Worm (Caenorhabditis elegans) whole organism, L3 larva: Measurements from ENCODE around the gene cwf-19L2.

ENCODE experiments used
- R02D3.7 ChIP-seq: fragments of 150-350 bp; optimal IDR thresholded peaks from 2 replicates; lab custom pipeline; 2014; ENCODE audit warnings: missing biosample characterization, missing genetic modification characterization
- ZK546.5 ChIP-seq: sonication (generic microtip); optimal IDR thresholded peaks from 2 replicates; lab custom pipeline; 2017; ENCODE audit warnings: missing biosample characterization, missing genetic modification characterization
- ama-1 ChIP-seq: fragments of 150-350 bp; optimal IDR thresholded peaks from 2 replicates; lab custom pipeline; 2018
- fos-1 ChIP-seq: fragments of 150-350 bp; optimal IDR thresholded peaks from 2 replicates; lab custom pipeline; 2014; ENCODE audit warnings: missing biosample characterization, missing genetic modification characterization
- lin-15B ChIP-seq: fragments of 150-350 bp; optimal IDR thresholded peaks from 2 replicates; lab custom pipeline; 2014; ENCODE audit warnings: missing biosample characterization, missing genetic modification characterization
- mdl-1 ChIP-seq: fragments of 150-350 bp; optimal IDR thresholded peaks from 2 replicates; lab custom pipeline; 2014; ENCODE audit warnings: missing biosample characterization, missing genetic modification characterization
- nhr-11 ChIP-seq: fragments of 150-350 bp; optimal IDR thresholded peaks from 2 replicates; lab custom pipeline; 2014; ENCODE audit warnings: missing biosample characterization, missing genetic modification characterization
- nhr-12 ChIP-seq: fragments of 150-350 bp; optimal IDR thresholded peaks from 2 replicates; lab custom pipeline; 2014; ENCODE audit warnings: missing biosample characterization, missing genetic modification characterization
- pqm-1 ChIP-seq: fragments of 150-350 bp; optimal IDR thresholded peaks from 2 replicates; lab custom pipeline; 2017; ENCODE audit warnings: missing biosample characterization, missing genetic modification characterization, inconsistent platforms
- snpc-4 ChIP-seq: fragments of 150-350 bp; optimal IDR thresholded peaks from 2 replicates; lab custom pipeline; 2014; ENCODE audit warnings: missing biosample characterization, missing genetic modification characterization
- ztf-11 ChIP-seq: fragments of 150-350 bp; optimal IDR thresholded peaks from 2 replicates; lab custom pipeline; 2014; ENCODE audit warnings: missing biosample characterization, missing genetic modification characterization

DNA sequence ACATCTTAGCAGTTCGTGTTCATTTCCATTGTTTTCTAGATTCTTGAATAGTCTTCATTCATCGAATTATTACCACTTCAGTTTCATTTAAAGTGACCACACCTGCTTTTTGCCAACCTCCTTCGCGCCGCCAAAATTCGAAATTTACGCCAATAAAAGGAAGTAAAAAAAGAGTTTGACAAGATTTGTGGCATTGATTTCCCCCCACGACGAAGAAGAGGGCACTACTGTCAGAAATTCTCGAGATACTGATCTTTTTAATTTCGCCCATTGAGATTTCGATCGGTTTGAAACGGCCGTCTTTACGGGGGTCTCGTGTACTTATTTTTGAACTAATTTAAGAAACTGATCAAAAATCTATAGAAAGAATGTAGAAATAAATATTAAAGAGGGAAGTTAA lies 8.2 kb downstream of the cwf-19L2 start:
- TF ChIP-seq pqm-1 (tag; lab: Kevin White, UChicago) (no peak), mdl-1 (no peak), lin-15B (no peak), snpc-4 (tag; lab: Kevin White, UChicago) (no peak), nhr-12 (tag; lab: Kevin White, UChicago) (no peak), R02D3.7 (tag; lab: Kevin White, UChicago) (no peak), fos-1 (tag; lab: Kevin White, UChicago) (no peak), ZK546.5 (tag; lab: Kevin White, UChicago) (no peak), ztf-11 (tag; lab: Kevin White, UChicago) (no peak), ama-1 (lab: Kevin White, UChicago) (no peak), nhr-11 (tag; lab: Kevin White, UChicago) (no peak)
